Fruit fly (Drosophila melanogaster) whole organism, adult: ENCODE measurements around the gene CG7606.
A peak's percentile ranks its signal among the peaks of the same experiment; 100 is the strongest.

Source experiments
- CG11617 ChIP-seq: fragments of 200-800 bp; sonication (Bioruptor generic); optimal IDR thresholded peaks from 2 replicates; lab custom pipeline; 2017; ENCODE audit warnings: mild to moderate bottlenecking, missing biosample characterization, missing genetic modification reagents, missing genetic modification characterization
- CG12768 ChIP-seq: fragments of 200-800 bp; sonication (Bioruptor generic); optimal IDR thresholded peaks from 2 replicates; lab custom pipeline; 2017; ENCODE audit warnings: missing biosample characterization, missing genetic modification characterization, mild to moderate bottlenecking, moderate library complexity, missing genetic modification reagents
- CG14711 ChIP-seq: fragments of 200-800 bp; sonication (Bioruptor generic); optimal IDR thresholded peaks from 2 replicates; lab custom pipeline; 2018; ENCODE audit warnings: missing biosample characterization, mild to moderate bottlenecking, missing genetic modification characterization, moderate library complexity
- CG1620 ChIP-seq: fragments of 200-800 bp; sonication (Bioruptor generic); optimal IDR thresholded peaks from 2 replicates; lab custom pipeline; 2016; ENCODE audit warnings: missing biosample characterization, missing genetic modification characterization
- CG5204 ChIP-seq: fragments of 200-800 bp; sonication (Bioruptor generic); optimal IDR thresholded peaks from 2 replicates; lab custom pipeline; 2016; ENCODE audit warnings: missing biosample characterization, missing genetic modification characterization
- CG7045 ChIP-seq: fragments of 200-800 bp; sonication (Bioruptor generic); optimal IDR thresholded peaks from 2 replicates; lab custom pipeline; 2017; ENCODE audit warnings: missing biosample characterization, mild to moderate bottlenecking, missing genetic modification characterization
- CG7101 ChIP-seq: fragments of 200-800 bp; sonication (Bioruptor generic); optimal IDR thresholded peaks from 2 replicates; lab custom pipeline; 2018; ENCODE audit warnings: missing biosample characterization, mild to moderate bottlenecking, missing genetic modification characterization, moderate library complexity
- Clk ChIP-seq: fragments of 200-800 bp; sonication (Bioruptor generic); optimal IDR thresholded peaks from 2 replicates; lab custom pipeline; 2017; ENCODE audit warnings: missing biosample characterization, missing genetic modification characterization
- Crg-1 ChIP-seq: fragments of 200-800 bp; sonication (Bioruptor generic); optimal IDR thresholded peaks from 2 replicates; lab custom pipeline; 2016; ENCODE audit warnings: missing biosample characterization, missing genetic modification characterization
- Hr96 ChIP-seq: fragments of 200-800 bp; sonication (Bioruptor generic); optimal IDR thresholded peaks from 2 replicates; lab custom pipeline; 2016; ENCODE audit warnings: missing biosample characterization, missing genetic modification characterization
- Mnt ChIP-seq: fragments of 200-800 bp; sonication (Bioruptor generic); optimal IDR thresholded peaks from 2 replicates; lab custom pipeline; 2016; ENCODE audit warnings: missing biosample characterization, mild to moderate bottlenecking, missing genetic modification characterization
- bab1 ChIP-seq: fragments of 200-800 bp; sonication (Bioruptor generic); optimal IDR thresholded peaks from 3 replicates; lab custom pipeline; 2019; ENCODE audit warnings: missing biosample characterization, mild to moderate bottlenecking, missing genetic modification characterization, moderate library complexity
- cic ChIP-seq: fragments of 200-800 bp; sonication (Bioruptor generic); optimal IDR thresholded peaks from 2 replicates; lab custom pipeline; 2017; ENCODE audit warnings: missing biosample characterization, mild to moderate bottlenecking, missing genetic modification characterization, moderate library complexity
- cnc ChIP-seq, 2 experiments: fragments of >200 bp; optimal IDR thresholded peaks; 2 replicates each; lab custom pipeline; 2017
- kay ChIP-seq: fragments of 200-800 bp; sonication (Bioruptor generic); peaks from one replicate; lab custom pipeline; 2016; ENCODE audit warnings: missing biosample characterization, missing genetic modification characterization, borderline replicate concordance
- ovo ChIP-seq: fragments of 200-800 bp; sonication (Bioruptor generic); optimal IDR thresholded peaks from 2 replicates; lab custom pipeline; 2016; ENCODE audit warnings: missing biosample characterization, missing genetic modification characterization
- pad ChIP-seq: fragments of 200-800 bp; sonication (Bioruptor generic); optimal IDR thresholded peaks from 3 replicates; lab custom pipeline; 2017; ENCODE audit warnings: missing biosample characterization, missing genetic modification characterization, mild to moderate bottlenecking, moderate library complexity, missing genetic modification reagents
- tj ChIP-seq: fragments of 200-800 bp; sonication (Bioruptor generic); optimal IDR thresholded peaks from 3 replicates; lab custom pipeline; 2017; ENCODE audit warnings: missing biosample characterization, mild to moderate bottlenecking, missing genetic modification characterization, moderate library complexity
- toe ChIP-seq: fragments of 200-800 bp; sonication (Bioruptor generic); optimal IDR thresholded peaks from 2 replicates; lab custom pipeline; 2016; ENCODE audit warnings: missing biosample characterization, missing genetic modification characterization

Gene CG7606

dm6 chr3R:17613549-17613948, 17.2 kb downstream of the CG7606 start, which contains the start of gene CG14327:
Gene CG14327, plus strand, starts transcription at chr3R:17613709.
- TF ChIP-seq Mnt (no peak), Clk (GFP tag; lab: Kevin White, UChicago) (no peak), bab1 (no peak), tj (GFP tag; lab: Kevin White, UChicago) (no peak), ovo (GFP tag; lab: Kevin White, UChicago) (no peak), Crg-1 (GFP tag; lab: Kevin White, UChicago) (no peak), CG7045 (no peak), CG1620 (GFP tag; lab: Kevin White, UChicago) (no peak), cnc (optimal IDR thresholded peaks at IDR 0.05; lab: Kevin White, UChicago) (no peak), cic (GFP tag; lab: Kevin White, UChicago) (no peak), kay (GFP tag; lab: Kevin White, UChicago) (no peak), CG7101 (tag; lab: Kevin White, UChicago) (no peak), CG11617 (GFP tag; lab: Kevin White, UChicago) (no peak), pad (GFP tag; lab: Kevin White, UChicago) (no peak), Hr96 (GFP tag; lab: Kevin White, UChicago) (no peak), CG14711 (tag; lab: Kevin White, UChicago) (no peak), CG12768 (GFP tag; lab: Kevin White, UChicago) (no peak), toe (GFP tag; lab: Kevin White, UChicago) (no peak), CG5204 (GFP tag; lab: Kevin White, UChicago) (no peak)

dm6 chr3R:17615076-17615475, 18.7 kb downstream of the CG7606 start:
- TF ChIP-seq Crg-1 (GFP tag; lab: Kevin White, UChicago): no peak
- no peak for TF ChIP-seq CG1620 (GFP tag; lab: Kevin White, UChicago)
- TF ChIP-seq CG5204 (GFP tag; lab: Kevin White, UChicago): no peak
- no peak for TF ChIP-seq CG12768 (GFP tag; lab: Kevin White, UChicago)
- no peak for TF ChIP-seq cic (GFP tag; lab: Kevin White, UChicago)
- no peak for TF ChIP-seq ovo (GFP tag; lab: Kevin White, UChicago)
- no peak for TF ChIP-seq tj (GFP tag; lab: Kevin White, UChicago)
- TF ChIP-seq kay (GFP tag; lab: Kevin White, UChicago): no peak
- no peak for TF ChIP-seq CG7045

dm6 chr3R:17615746-17616145, 19.4 kb downstream of the CG7606 start:
- TF ChIP-seq kay (GFP tag; lab: Kevin White, UChicago) (peak; percentile 88), CG7101 (tag; lab: Kevin White, UChicago) (no peak), CG12768 (GFP tag; lab: Kevin White, UChicago) (peak; percentile 54)

- TF ChIP-seq Mnt (no peak), CG1620 (GFP tag; lab: Kevin White, UChicago) (no peak), Crg-1 (GFP tag; lab: Kevin White, UChicago) (no peak), bab1 (peak; percentile 38), pad (GFP tag; lab: Kevin White, UChicago) (no peak)
These were observed 20.2 kb downstream of the CG7606 start for dm6 chr3R:17616541-17616940.

- TF ChIP-seq CG5204 (GFP tag; lab: Kevin White, UChicago): peak; percentile 49
- no peak for TF ChIP-seq ovo (GFP tag; lab: Kevin White, UChicago)
- TF ChIP-seq Hr96 (GFP tag; lab: Kevin White, UChicago): peak; percentile 26
- peak; percentile 15 for TF ChIP-seq CG1620 (GFP tag; lab: Kevin White, UChicago)
- TF ChIP-seq Crg-1 (GFP tag; lab: Kevin White, UChicago): peak; percentile 1
- TF ChIP-seq CG7101 (tag; lab: Kevin White, UChicago): no peak
- TF ChIP-seq kay (GFP tag; lab: Kevin White, UChicago): peak; percentile 55
- TF ChIP-seq CG12768 (GFP tag; lab: Kevin White, UChicago): peak; percentile 9
- TF ChIP-seq cic (GFP tag; lab: Kevin White, UChicago): no peak
- no peak for TF ChIP-seq Mnt
- TF ChIP-seq toe (GFP tag; lab: Kevin White, UChicago): peak; percentile 22
These were observed 21.0 kb downstream of the CG7606 start for dm6 chr3R:17617121-17617975.

- TF ChIP-seq CG14711 (tag; lab: Kevin White, UChicago) (no peak), Clk (GFP tag; lab: Kevin White, UChicago) (no peak), CG7101 (tag; lab: Kevin White, UChicago) (no peak), cic (GFP tag; lab: Kevin White, UChicago) (no peak), ovo (GFP tag; lab: Kevin White, UChicago) (no peak), Mnt (no peak), bab1 (no peak), CG1620 (GFP tag; lab: Kevin White, UChicago) (no peak), Crg-1 (GFP tag; lab: Kevin White, UChicago) (no peak), cnc (optimal IDR thresholded peaks at IDR 0.05; lab: Kevin White, UChicago) (no peak)
These were observed 21.6 kb downstream of the CG7606 start for dm6 chr3R:17617976-17618308.

- TF ChIP-seq cnc (optimal IDR thresholded peaks at IDR 0.05; lab: Kevin White, UChicago): no peak
- no peak for TF ChIP-seq CG5204 (GFP tag; lab: Kevin White, UChicago)
- TF ChIP-seq toe (GFP tag; lab: Kevin White, UChicago): no peak
- TF ChIP-seq CG12768 (GFP tag; lab: Kevin White, UChicago): no peak
- TF ChIP-seq CG14711 (tag; lab: Kevin White, UChicago): no peak
- no peak for TF ChIP-seq Mnt
- TF ChIP-seq CG7045: no peak
- TF ChIP-seq bab1: no peak
- TF ChIP-seq Clk (GFP tag; lab: Kevin White, UChicago): no peak
- no peak for TF ChIP-seq Crg-1 (GFP tag; lab: Kevin White, UChicago)
These were observed 22.4 kb downstream of the CG7606 start, which contains the start of the genes CG14324 and CG14326 for dm6 chr3R:17618699-17619150. Gene CG14324, minus strand, starts transcription at chr3R:17618799. Gene CG14326, plus strand, starts transcription at chr3R:17619100.
